Fruit fly (Drosophila melanogaster) whole organism, embryonic: Measurements from ENCODE around the gene nesd.
A peak's percentile ranks its signal among the peaks of the same experiment; 100 is the strongest.

ENCODE experiments used
- Atf3 ChIP-seq: fragments of 200-800 bp; sonication (Bioruptor generic); optimal IDR thresholded peaks from 3 replicates; lab custom pipeline; 2016; ENCODE audit warnings: missing biosample characterization, missing genetic modification characterization
- B-H1 ChIP-seq: fragments of 200-800 bp; sonication (Bioruptor generic); IDR thresholded peaks from 3 replicates; pipeline ENCODE4 v1.3.6; 2022; ENCODE audit warnings: missing biosample characterization, missing genetic modification characterization
- Blimp-1 ChIP-seq: fragments of 200-800 bp; sonication (Bioruptor generic); optimal IDR thresholded peaks from 3 replicates; lab custom pipeline; 2018; ENCODE audit warnings: missing biosample characterization, missing genetic modification characterization, mild to moderate bottlenecking, moderate library complexity, missing genetic modification reagents
- CG10462 ChIP-seq: fragments of 200-800 bp; sonication (Bioruptor generic); optimal IDR thresholded peaks from 2 replicates; lab custom pipeline; 2016; ENCODE audit warnings: missing biosample characterization, missing genetic modification characterization
- CG10654 ChIP-seq: fragments of 200-800 bp; sonication (Bioruptor generic); optimal IDR thresholded peaks from 2 replicates; lab custom pipeline; 2016; ENCODE audit warnings: missing biosample characterization, missing genetic modification characterization
- CG11247 ChIP-seq: fragments of 200-800 bp; sonication (Bioruptor generic); IDR thresholded peaks from 2 replicates; pipeline ENCODE4 v1.3.6; 2022; ENCODE audit warnings: missing biosample characterization, missing genetic modification characterization
- CG12219 ChIP-seq: fragments of 200-800 bp; sonication (Bioruptor generic); optimal IDR thresholded peaks from 3 replicates; lab custom pipeline; 2018; ENCODE audit warnings: missing biosample characterization, mild to moderate bottlenecking, missing genetic modification characterization
- CG12299 ChIP-seq: fragments of 200-800 bp; sonication (Bioruptor generic); optimal IDR thresholded peaks from 2 replicates; lab custom pipeline; 2018; ENCODE audit warnings: missing biosample characterization, mild to moderate bottlenecking, missing genetic modification characterization
- CG12744 ChIP-seq: fragments of 200-800 bp; sonication (Bioruptor generic); optimal IDR thresholded peaks from 2 replicates; lab custom pipeline; 2016; ENCODE audit warnings: missing biosample characterization, missing genetic modification characterization
- CG14050 ChIP-seq: fragments of 200-800 bp; sonication (Bioruptor generic); IDR thresholded peaks from 3 replicates; pipeline ENCODE4 v1.3.6; 2022; ENCODE audit warnings: missing biosample characterization, missing genetic modification characterization
- CG14441 ChIP-seq: fragments of 200-800 bp; sonication (Bioruptor generic); IDR thresholded peaks from 2 replicates; pipeline ENCODE4 v1.3.6; 2022; ENCODE audit warnings: missing biosample characterization, missing genetic modification characterization
- CG15601 ChIP-seq: fragments of 200-800 bp; sonication (Bioruptor generic); optimal IDR thresholded peaks from 3 replicates; lab custom pipeline; 2019; ENCODE audit warnings: missing biosample characterization, mild to moderate bottlenecking, missing genetic modification characterization, moderate library complexity
- CG18619 ChIP-seq: fragments of 200-800 bp; sonication (Bioruptor generic); optimal IDR thresholded peaks from 3 replicates; lab custom pipeline; 2017; ENCODE audit warnings: missing biosample characterization, mild to moderate bottlenecking, missing genetic modification characterization
- CG2202 ChIP-seq: fragments of 200-800 bp; sonication (Bioruptor generic); optimal IDR thresholded peaks from 2 replicates; lab custom pipeline; 2018; ENCODE audit warnings: missing biosample characterization, mild to moderate bottlenecking, missing genetic modification characterization
- CG34224 ChIP-seq: fragments of 200-800 bp; sonication (Bioruptor generic); IDR thresholded peaks from 3 replicates; pipeline ENCODE4 v1.3.6; 2022; ENCODE audit warnings: missing biosample characterization, missing genetic modification characterization; ENCODE audit not compliant: partially characterized antibody
- CG7271 ChIP-seq: fragments of 200-800 bp; sonication (Bioruptor generic); optimal IDR thresholded peaks from 2 replicates; lab custom pipeline; 2018; ENCODE audit warnings: missing biosample characterization, mild to moderate bottlenecking, missing genetic modification characterization, moderate library complexity
- CG7556 ChIP-seq: fragments of 200-800 bp; sonication (Bioruptor generic); optimal IDR thresholded peaks from 2 replicates; lab custom pipeline; 2017; ENCODE audit warnings: missing biosample characterization, mild to moderate bottlenecking, missing genetic modification characterization
- CG7786 ChIP-seq: fragments of 200-800 bp; sonication (Bioruptor generic); optimal IDR thresholded peaks from 2 replicates; lab custom pipeline; 2016; ENCODE audit warnings: missing biosample characterization, missing genetic modification characterization
- CG8388 ChIP-seq: fragments of 200-800 bp; sonication (Bioruptor generic); optimal IDR thresholded peaks from 2 replicates; lab custom pipeline; 2019; ENCODE audit warnings: missing biosample characterization, mild to moderate bottlenecking, missing genetic modification characterization, moderate library complexity
- CG9215 ChIP-seq: fragments of 200-800 bp; sonication (Bioruptor generic); IDR thresholded peaks from 2 replicates; pipeline ENCODE4 v1.3.6; 2022; ENCODE audit warnings: missing biosample characterization, missing genetic modification characterization
- Dek ChIP-seq: fragments of 200-800 bp; sonication (Bioruptor generic); optimal IDR thresholded peaks from 3 replicates; lab custom pipeline; 2019; ENCODE audit warnings: missing biosample characterization, mild to moderate bottlenecking, missing genetic modification characterization, moderate library complexity
- Dip2 ChIP-seq: fragments of 200-800 bp; sonication (Bioruptor generic); IDR thresholded peaks from 2 replicates; pipeline ENCODE4 v1.3.6; 2022; ENCODE audit warnings: missing biosample characterization, missing genetic modification characterization
- Dref ChIP-seq: fragments of 200-800 bp; sonication (Bioruptor generic); IDR thresholded peaks from 2 replicates; pipeline ENCODE4 v1.3.6; 2022; ENCODE audit warnings: missing biosample characterization, missing genetic modification characterization
- ERR ChIP-seq: fragments of 200-800 bp; sonication (Bioruptor generic); optimal IDR thresholded peaks from 2 replicates; lab custom pipeline; 2016; ENCODE audit warnings: missing biosample characterization, missing genetic modification characterization
- H15 ChIP-seq: fragments of 200-800 bp; sonication (Bioruptor generic); IDR thresholded peaks from 3 replicates; pipeline ENCODE4 v1.3.6; 2022; ENCODE audit warnings: missing biosample characterization, missing genetic modification characterization
- HLHmδ ChIP-seq: fragments of 200-800 bp; sonication (Bioruptor generic); optimal IDR thresholded peaks from 2 replicates; lab custom pipeline; 2018; ENCODE audit warnings: missing biosample characterization, mild to moderate bottlenecking, missing genetic modification characterization, moderate library complexity
- MBD-R2 ChIP-seq: fragments of 200-800 bp; sonication (Bioruptor generic); IDR thresholded peaks from 2 replicates; pipeline ENCODE4 v1.3.6; 2022; ENCODE audit warnings: missing biosample characterization, missing genetic modification characterization
- Med ChIP-seq: fragments of 200-800 bp; sonication (Bioruptor generic); peaks from one replicate; lab custom pipeline; 2016; ENCODE audit warnings: missing biosample characterization, missing genetic modification characterization, mild to moderate bottlenecking, inconsistent platforms, moderate library complexity
- Mes4 ChIP-seq: fragments of 200-800 bp; sonication (Bioruptor generic); optimal IDR thresholded peaks from 2 replicates; lab custom pipeline; 2016; ENCODE audit warnings: missing biosample characterization, missing genetic modification characterization
- Neu2 ChIP-seq: fragments of 200-800 bp; sonication (Bioruptor generic); optimal IDR thresholded peaks from 3 replicates; lab custom pipeline; 2016; ENCODE audit warnings: missing biosample characterization, missing genetic modification characterization, borderline replicate concordance
- PHDP ChIP-seq: fragments of 200-800 bp; sonication (Bioruptor generic); optimal IDR thresholded peaks from 3 replicates; lab custom pipeline; 2018; ENCODE audit warnings: missing biosample characterization, mild to moderate bottlenecking, missing genetic modification characterization, moderate library complexity
- Ptx1 ChIP-seq: fragments of 200-800 bp; sonication (Bioruptor generic); IDR thresholded peaks from 2 replicates; pipeline ENCODE4 v1.3.6; 2022; ENCODE audit warnings: missing biosample characterization, missing genetic modification characterization
- Sin3A ChIP-seq: fragments of >200 bp; optimal IDR thresholded peaks from 2 replicates; lab custom pipeline; 2018
- Xbp1 ChIP-seq: fragments of 200-800 bp; sonication (Bioruptor generic); optimal IDR thresholded peaks from 3 replicates; lab custom pipeline; 2016; ENCODE audit warnings: missing biosample characterization, mild to moderate bottlenecking, missing genetic modification characterization
- YL-1 ChIP-seq: fragments of 200-800 bp; sonication (Bioruptor generic); optimal IDR thresholded peaks from 3 replicates; lab custom pipeline; 2017; ENCODE audit warnings: missing biosample characterization, mild to moderate bottlenecking, missing genetic modification characterization
- az2 ChIP-seq: fragments of 200-800 bp; sonication (Bioruptor generic); optimal IDR thresholded peaks from 3 replicates; lab custom pipeline; 2016; ENCODE audit warnings: missing biosample characterization, missing genetic modification characterization
- dmrt99B ChIP-seq: fragments of 200-800 bp; sonication (Bioruptor generic); optimal IDR thresholded peaks from 2 replicates; lab custom pipeline; 2018; ENCODE audit warnings: missing biosample characterization, mild to moderate bottlenecking, missing genetic modification characterization, moderate library complexity
- fd96Cb ChIP-seq: fragments of 200-800 bp; sonication (Bioruptor generic); optimal IDR thresholded peaks from 2 replicates; lab custom pipeline; 2018; ENCODE audit warnings: missing biosample characterization, mild to moderate bottlenecking, missing genetic modification characterization, moderate library complexity
- jigr1 ChIP-seq: fragments of 200-800 bp; sonication (Bioruptor generic); IDR thresholded peaks from 3 replicates; pipeline ENCODE4 v1.3.6; 2022; ENCODE audit warnings: missing biosample characterization, missing genetic modification characterization
- lov ChIP-seq, 2 experiments: fragments of 200-800 bp in 1 of 2; fragments of >200 bp in 1 of 2; sonication (Bioruptor generic) in 1 of 2; IDR thresholded peaks in 1 of 2; optimal IDR thresholded peaks in 1 of 2; 2 replicates in 1 of 2; 3 replicates in 1 of 2; pipeline versions ENCODE4 v1.3.6 to Lab custom; 2017 to 2022; ENCODE audit warnings: missing biosample characterization in 1 of 2, missing genetic modification characterization in 1 of 2
- pita ChIP-seq: fragments of 200-800 bp; sonication (Bioruptor generic); optimal IDR thresholded peaks from 2 replicates; lab custom pipeline; 2017; ENCODE audit warnings: missing biosample characterization, mild to moderate bottlenecking, missing genetic modification characterization
- schlank ChIP-seq: fragments of 200-800 bp; sonication (Bioruptor generic); optimal IDR thresholded peaks from 2 replicates; lab custom pipeline; 2018; ENCODE audit warnings: missing biosample characterization, mild to moderate bottlenecking, missing genetic modification characterization
- scrt ChIP-seq: fragments of 200-800 bp; sonication (Bioruptor generic); optimal IDR thresholded peaks from 2 replicates; lab custom pipeline; 2018; ENCODE audit warnings: missing biosample characterization, mild to moderate bottlenecking, missing genetic modification characterization, moderate library complexity
- sim ChIP-seq: fragments of 200-800 bp; sonication (Bioruptor generic); IDR thresholded peaks from 2 replicates; pipeline ENCODE4 v1.3.6; 2022; ENCODE audit warnings: missing biosample characterization, missing genetic modification characterization
- tap ChIP-seq: fragments of 200-800 bp; optimal IDR thresholded peaks from 3 replicates; lab custom pipeline; 2019; ENCODE audit warnings: missing biosample characterization, mild to moderate bottlenecking, missing genetic modification characterization, moderate library complexity
- tll ChIP-seq, 2 experiments: fragments of 200-800 bp in 1 of 2; fragments of >200 bp in 1 of 2; sonication (Bioruptor generic) in 1 of 2; optimal IDR thresholded peaks; 2 replicates each; lab custom pipeline; 2017 to 2019; ENCODE audit warnings: missing biosample characterization in 2 of 2, missing genetic modification characterization in 2 of 2, mild to moderate bottlenecking in 1 of 2, moderate library complexity in 1 of 2
- trem ChIP-seq: fragments of 200-800 bp; optimal IDR thresholded peaks from 3 replicates; lab custom pipeline; 2019; ENCODE audit warnings: missing biosample characterization, mild to moderate bottlenecking, missing genetic modification characterization, moderate library complexity
- vnd ChIP-seq: fragments of 200-800 bp; sonication (Bioruptor generic); IDR thresholded peaks from 3 replicates; pipeline ENCODE4 v1.3.6; 2022; ENCODE audit warnings: missing biosample characterization, missing genetic modification characterization; ENCODE audit not compliant: partially characterized antibody

nesd gene

DNA sequence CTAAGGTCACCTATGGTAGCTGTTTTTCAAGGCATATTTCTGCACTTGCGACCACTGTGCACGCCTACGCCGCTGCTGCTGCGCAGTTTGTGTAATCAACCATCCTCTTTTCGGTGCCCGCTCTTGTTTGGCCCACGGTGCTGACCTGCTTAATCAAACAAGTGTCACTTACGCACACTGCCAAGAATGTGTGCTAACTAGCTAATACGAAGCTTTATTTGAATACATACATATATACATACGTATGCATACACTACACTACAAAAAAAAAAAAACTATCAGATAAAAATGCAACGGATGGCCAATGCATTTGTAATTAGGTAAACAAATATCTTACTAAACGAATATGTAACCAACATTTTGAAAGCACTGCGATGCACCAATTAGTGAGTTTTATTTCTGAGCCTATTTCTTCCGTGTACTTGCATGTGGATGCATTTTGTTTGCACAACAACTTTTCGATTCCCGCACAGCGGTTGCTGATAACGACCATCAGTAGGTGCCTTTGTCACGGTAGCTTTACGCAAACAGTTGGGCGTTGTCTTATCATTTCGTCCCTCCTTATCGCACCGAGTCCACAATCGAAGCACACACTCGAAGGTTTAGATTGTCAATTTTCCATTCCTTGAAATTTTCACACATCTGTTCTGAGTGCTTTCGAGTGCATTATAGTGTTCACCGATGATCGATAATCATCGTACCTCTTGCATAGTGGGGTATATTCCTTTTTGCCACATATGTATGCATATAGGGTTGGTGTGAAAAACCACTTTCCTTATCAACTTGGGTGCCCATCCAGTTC, 7.3 kb upstream of the nesd start (continued):
- TF ChIP-seq CG2202 (tag; lab: Kevin White, UChicago) (peak; percentile 70), CG7271 (tag; lab: Kevin White, UChicago) (peak; percentile 22), B-H1 (GFP tag; lab: Robert Waterston, UW) (peak; percentile 83), az2 (GFP tag; lab: Kevin White, UChicago) (peak; percentile 84), CG18619 (peak; percentile 84), Dek (tag; lab: Kevin White, UChicago) (peak; percentile 77), CG11247 (peak; percentile 63; the same call in 1 of the 2 replicates), vnd (GFP tag; lab: Robert Waterston, UW) (peak; percentile 48; the same call in 2 of the 3 replicates), jigr1 (GFP tag; lab: Robert Waterston, UW) (peak; percentile 71; the same call in 2 of the 3 replicates), CG7556 (GFP tag; lab: Kevin White, UChicago) (peak; percentile 86), CG14050 (GFP tag; lab: Robert Waterston, UW) (peak; percentile 82), PHDP (tag; lab: Kevin White, UChicago) (peak; percentile 87), CG10654 (GFP tag; lab: Kevin White, UChicago) (peak; percentile 71), CG8388 (GFP tag; lab: Kevin White, UChicago) (peak; percentile 81), dmrt99B (tag; lab: Kevin White, UChicago) (peak; percentile 88), CG10462 (GFP tag; lab: Kevin White, UChicago) (peak; percentile 70), Xbp1 (GFP tag; lab: Kevin White, UChicago) (peak; percentile 83), CG34224 (peak; percentile 16; the same call in 1 of the 3 replicates), CG9215 (GFP tag; lab: Robert Waterston, UW) (peak; percentile 29; the same call in 1 of the 2 replicates), Ptx1 (peak; percentile 87), Dip2 (GFP tag; lab: Robert Waterston, UW) (no peak; the same call in 1 of the 2 replicates), tap (tag; lab: Kevin White, UChicago) (peak; percentile 79), Mes4 (GFP tag; lab: Kevin White, UChicago) (peak; percentile 78), sim (GFP tag; lab: Robert Waterston, UW) (peak; percentile 59; the same call in 1 of the 2 replicates), CG12219 (peak; percentile 78), Atf3 (peak; percentile 76), MBD-R2 (GFP tag; lab: Robert Waterston, UW) (peak; percentile 47; the same call in 1 of the 2 replicates), CG7786 (GFP tag; lab: Kevin White, UChicago) (peak; percentile 61), trem (tag; lab: Kevin White, UChicago) (peak; percentile 71), Blimp-1 (peak; percentile 85), scrt (GFP tag; lab: Kevin White, UChicago) (peak; percentile 84), Med (GFP tag; lab: Kevin White, UChicago) (peak; percentile 92), ERR (GFP tag; lab: Kevin White, UChicago) (peak; percentile 6), Neu2 (GFP tag; lab: Kevin White, UChicago) (no peak), fd96Cb (tag; lab: Kevin White, UChicago) (peak; percentile 80), HLHmδ (GFP tag; lab: Kevin White, UChicago) (peak; percentile 79), CG12299 (tag; lab: Kevin White, UChicago) (peak; percentile 67), Sin3A (no peak), H15 (GFP tag; lab: Robert Waterston, UW) (peak; percentile 89), Dref (GFP tag; lab: Robert Waterston, UW) (no peak), CG15601 (tag; lab: Kevin White, UChicago) (peak; percentile 78), pita (no peak), lov (optimal IDR thresholded peaks at IDR 0.05; lab: Kevin White, UChicago) (no peak), lov (GFP tag; IDR thresholded peaks at IDR 0.05; lab: Robert Waterston, UW) (peak; percentile 78; the same call in 2 of the 3 replicates), YL-1 (peak; percentile 60), CG12744 (GFP tag; lab: Kevin White, UChicago) (peak; percentile 66), schlank (tag; lab: Kevin White, UChicago) (peak; percentile 56), CG14441 (GFP tag; lab: Robert Waterston, UW) (peak; percentile 91), tll (GFP tag; optimal IDR thresholded peaks at IDR 0.05; lab: Kevin White, UChicago) (peak in 1 of 2 experiments; percentile 6)
